Worm (Caenorhabditis elegans) whole organism, late embryonic: ENCODE data around the gene srx-105.

Experiments
- ttx-3 ChIP-seq: sonication (generic microtip); optimal IDR thresholded peaks from 2 replicates; lab custom pipeline; 2016; ENCODE audit warnings: missing genetic modification reagents, missing genetic modification characterization, missing compliant biosample characterization
- unc-3 ChIP-seq, 2 experiments: fragments of 200-800 bp in 1 of 2; sonication (Bioruptor generic) in 1 of 2; sonication (generic microtip) in 1 of 2; conservative IDR thresholded peaks in 1 of 2; optimal IDR thresholded peaks in 1 of 2; 2 replicates each; pipeline versions ENCODE4 v1.3.6 to Lab custom; 2016 to 2022; ENCODE audit warnings: missing compliant biosample characterization in 2 of 2, missing genetic modification characterization in 2 of 2, missing genetic modification reagents in 1 of 2

DNA sequence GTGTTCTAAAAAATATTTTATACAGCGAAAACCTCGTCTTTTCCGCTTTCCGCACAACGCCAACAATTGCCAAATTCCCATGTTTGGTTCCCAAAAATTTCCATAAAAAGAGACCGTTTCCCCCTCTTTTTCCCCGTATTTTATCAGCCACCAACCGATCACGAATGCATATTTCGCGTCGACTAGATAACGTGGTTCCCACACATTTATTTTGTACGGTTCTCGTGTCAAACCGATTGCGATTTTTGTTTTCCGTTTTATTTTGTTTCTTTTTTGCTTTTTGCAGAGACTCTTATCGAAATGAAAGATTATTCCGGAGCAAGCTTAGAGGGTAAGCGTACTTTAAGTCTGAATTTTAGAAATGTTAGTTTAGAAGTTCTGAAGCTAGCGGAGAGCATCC is 19.8 kb upstream of the srx-105 start, which contains the start of gene C46E10.3:
- no peak for TF ChIP-seq ttx-3 (tag; lab: Kevin White, UChicago)
- TF ChIP-seq unc-3 (GFP tag; conservative IDR thresholded peaks at IDR 0.05; lab: Robert Waterston, UW) = no peak
- TF ChIP-seq unc-3 (tag; optimal IDR thresholded peaks at IDR 0.05; lab: Kevin White, UChicago) = no peak
